Fruit fly (Drosophila melanogaster) whole organism, wandering third instar larva: ENCODE measurements around the gene CG17751.

Source experiments
- Abd-B ChIP-seq: fragments of >200 bp; optimal IDR thresholded peaks from 2 replicates; lab custom pipeline; 2017; ENCODE audit warnings: missing biosample characterization, missing genetic modification characterization
- CG9705 ChIP-seq: fragments of 200-800 bp; sonication (Bioruptor generic); optimal IDR thresholded peaks from 2 replicates; lab custom pipeline; 2018; ENCODE audit warnings: missing biosample characterization, mild to moderate bottlenecking, missing genetic modification characterization
- CrebA ChIP-seq: fragments of 200-800 bp; sonication (Bioruptor generic); optimal IDR thresholded peaks from 2 replicates; lab custom pipeline; 2016; ENCODE audit warnings: missing biosample characterization, mild to moderate bottlenecking, missing genetic modification characterization, borderline replicate concordance
- Dfd ChIP-seq: fragments of >200 bp; optimal IDR thresholded peaks from 2 replicates; lab custom pipeline; 2017; ENCODE audit warnings: missing biosample characterization, missing genetic modification characterization
- Dif ChIP-seq: fragments of 200-275, 200-300 bp; sonication (Bioruptor generic); optimal IDR thresholded peaks from 2 replicates; lab custom pipeline; 2018; ENCODE audit warnings: missing biosample characterization, missing genetic modification characterization; ENCODE audit not compliant: partially characterized antibody
- HLH106 ChIP-seq: fragments of 200-800 bp; optimal IDR thresholded peaks from 3 replicates; lab custom pipeline; 2019; ENCODE audit warnings: missing biosample characterization, mild to moderate bottlenecking, missing genetic modification characterization, moderate library complexity
- Hr78 ChIP-seq: fragments of >200 bp; optimal IDR thresholded peaks from 2 replicates; lab custom pipeline; 2017; ENCODE audit warnings: missing biosample characterization, missing genetic modification characterization
- Hr83 ChIP-seq: fragments of 200-300 bp; sonication (Bioruptor generic); optimal IDR thresholded peaks from 2 replicates; lab custom pipeline; 2016; ENCODE audit warnings: missing biosample characterization, mild to moderate bottlenecking, missing genetic modification characterization, moderate library complexity; ENCODE audit not compliant: poor library complexity, severe bottlenecking
- Jra ChIP-seq: sonication (Bioruptor generic); optimal IDR thresholded peaks from 2 replicates; lab custom pipeline; 2016; ENCODE audit warnings: missing biosample characterization, missing genetic modification characterization
- Myc ChIP-seq: fragments of >200 bp; optimal IDR thresholded peaks from 2 replicates; lab custom pipeline; 2017
- N ChIP-seq: fragments of >200 bp; optimal IDR thresholded peaks from 2 replicates; lab custom pipeline; 2018; ENCODE audit warnings: missing biosample characterization, missing external identifiers, missing genetic modification characterization
- OdsH ChIP-seq: fragments of 200-800 bp; sonication (Bioruptor generic); optimal IDR thresholded peaks from 2 replicates; lab custom pipeline; 2016; ENCODE audit warnings: missing biosample characterization, mild to moderate bottlenecking, missing genetic modification characterization
- Rel ChIP-seq, 2 experiments: fragments of 200-800 bp; sonication (Bioruptor generic) in 1 of 2; optimal IDR thresholded peaks; 2 replicates in 1 of 2; 3 replicates in 1 of 2; lab custom pipeline; 2016 to 2019; ENCODE audit warnings: mild to moderate bottlenecking in 2 of 2, missing biosample characterization in 2 of 2, missing genetic modification characterization in 2 of 2, moderate library complexity in 1 of 2
- Sp1 ChIP-seq: fragments of 200-800 bp; sonication (Bioruptor generic); optimal IDR thresholded peaks from 3 replicates; lab custom pipeline; 2019; ENCODE audit warnings: missing biosample characterization, mild to moderate bottlenecking, missing genetic modification characterization, moderate library complexity
- Vsx2 ChIP-seq: fragments of 200-300, 225-300 bp; sonication (Bioruptor generic); optimal IDR thresholded peaks from 2 replicates; lab custom pipeline; 2018; ENCODE audit warnings: missing biosample characterization, missing genetic modification characterization; ENCODE audit not compliant: partially characterized antibody
- br ChIP-seq: fragments of 200-800 bp; sonication (Bioruptor generic); optimal IDR thresholded peaks from 2 replicates; lab custom pipeline; 2016; ENCODE audit warnings: missing biosample characterization, missing genetic modification characterization
- brk ChIP-seq: fragments of 200-800 bp; sonication (Bioruptor generic); optimal IDR thresholded peaks from 2 replicates; lab custom pipeline; 2016; ENCODE audit warnings: missing biosample characterization, mild to moderate bottlenecking, missing genetic modification characterization
- dl ChIP-seq, 2 experiments: fragments of 175-275, 200-275 bp in 1 of 2; fragments of 200-275 bp in 1 of 2; sonication (Bioruptor generic); optimal IDR thresholded peaks; lab custom pipeline; 2018; ENCODE audit warnings: mild to moderate bottlenecking in 2 of 2, missing biosample characterization in 2 of 2, missing genetic modification characterization in 2 of 2, moderate library complexity in 2 of 2; ENCODE audit not compliant: partially characterized antibody in 2 of 2, insufficient read depth in 1 of 2
- dmrt93B ChIP-seq: fragments of 200-800 bp; sonication (Bioruptor generic); optimal IDR thresholded peaks from 2 replicates; lab custom pipeline; 2018; ENCODE audit warnings: missing biosample characterization, mild to moderate bottlenecking, missing genetic modification characterization
- dsf ChIP-seq: sonication (Bioruptor generic); optimal IDR thresholded peaks from 2 replicates; lab custom pipeline; 2016; ENCODE audit warnings: missing biosample characterization, missing genetic modification characterization, borderline replicate concordance
- ey ChIP-seq: fragments of 200-800 bp; sonication (Bioruptor generic); optimal IDR thresholded peaks from 2 replicates; lab custom pipeline; 2016; ENCODE audit warnings: missing biosample characterization, missing genetic modification characterization
- foxo ChIP-seq, 2 experiments: fragments of 200-800 bp; sonication (Bioruptor generic); optimal IDR thresholded peaks; 2 replicates in 1 of 2; 3 replicates in 1 of 2; lab custom pipeline; 2016 to 2017; ENCODE audit warnings: missing biosample characterization in 2 of 2, missing genetic modification characterization in 2 of 2
- fru ChIP-seq: fragments of 200-800 bp; sonication (Bioruptor generic); optimal IDR thresholded peaks from 3 replicates; lab custom pipeline; 2016; ENCODE audit warnings: missing biosample characterization, mild to moderate bottlenecking, missing genetic modification characterization
- h ChIP-seq: fragments of 200-800 bp; sonication (Bioruptor generic); optimal IDR thresholded peaks from 3 replicates; lab custom pipeline; 2016; ENCODE audit warnings: missing biosample characterization, mild to moderate bottlenecking, missing genetic modification characterization
- jim ChIP-seq: fragments of 175-275, 200-325 bp; sonication (Bioruptor generic); optimal IDR thresholded peaks from 2 replicates; lab custom pipeline; 2016; ENCODE audit warnings: missing biosample characterization, mild to moderate bottlenecking, missing genetic modification characterization
- lola ChIP-seq: fragments of >200 bp; optimal IDR thresholded peaks from 2 replicates; lab custom pipeline; 2017; ENCODE audit warnings: missing biosample characterization, missing genetic modification characterization
- pan ChIP-seq: fragments of >200 bp; optimal IDR thresholded peaks from 2 replicates; lab custom pipeline; 2017
- psq ChIP-seq: fragments of 200-800 bp; sonication (Bioruptor generic); optimal IDR thresholded peaks from 3 replicates; lab custom pipeline; 2017; ENCODE audit warnings: missing biosample characterization, mild to moderate bottlenecking, missing genetic modification characterization, moderate library complexity
- sage ChIP-seq: fragments of 200-800 bp; sonication (Bioruptor generic); optimal IDR thresholded peaks from 2 replicates; lab custom pipeline; 2016; ENCODE audit warnings: missing biosample characterization, mild to moderate bottlenecking, missing genetic modification characterization
- tai ChIP-seq: sonication (Bioruptor generic); optimal IDR thresholded peaks from 2 replicates; lab custom pipeline; 2016; ENCODE audit warnings: missing biosample characterization, missing genetic modification characterization
- usp ChIP-seq: fragments of >200 bp; optimal IDR thresholded peaks from 2 replicates; lab custom pipeline; 2017; ENCODE audit warnings: missing biosample characterization, missing genetic modification characterization
- woc ChIP-seq: sonication (Bioruptor generic); optimal IDR thresholded peaks from 2 replicates; lab custom pipeline; 2016; ENCODE audit warnings: missing biosample characterization, mild to moderate bottlenecking, missing genetic modification characterization

CG17751 gene

DNA sequence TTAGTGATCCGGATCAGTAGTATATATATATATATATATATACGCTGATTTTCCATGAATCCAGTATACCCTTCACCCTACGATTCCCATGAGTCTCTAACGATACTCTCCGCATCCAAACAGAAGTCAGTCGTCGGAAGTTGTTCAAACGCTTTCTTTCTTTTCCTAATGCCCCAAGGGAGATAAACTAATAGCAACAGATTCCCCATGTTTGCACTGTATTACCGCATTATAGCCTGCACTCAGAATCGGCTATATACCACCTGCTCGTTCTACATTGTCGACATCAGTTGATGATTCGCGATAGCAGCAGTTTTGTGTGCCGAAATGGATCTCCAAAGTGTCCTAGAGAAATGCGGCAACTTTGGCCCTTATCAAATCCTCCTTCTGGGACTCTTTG lies at the start of gene CG17751:
TSS of gene CG17751 (plus strand) at position 301 of the 400 bp plus-strand sequence.
- TF ChIP-seq HLH106 (tag; lab: Kevin White, UChicago), result no peak
- no peak for TF ChIP-seq woc (GFP tag; lab: Kevin White, UChicago)
- TF ChIP-seq foxo (GFP tag; optimal IDR thresholded peaks at IDR 0.05; lab: Kevin White, UChicago), result no peak
- no peak for TF ChIP-seq N (GFP tag; lab: Kevin White, UChicago)
- TF ChIP-seq lola (GFP tag; lab: Kevin White, UChicago), result no peak
- no peak for TF ChIP-seq OdsH (GFP tag; lab: Kevin White, UChicago)
- no peak for TF ChIP-seq br (GFP tag; lab: Kevin White, UChicago)
- no peak for TF ChIP-seq brk (GFP tag; lab: Kevin White, UChicago)
- no peak for TF ChIP-seq Hr83 (GFP tag; lab: Kevin White, UChicago)
- no peak for TF ChIP-seq Myc (lab: Kevin White, UChicago)
- no peak for TF ChIP-seq CrebA
- no peak for TF ChIP-seq ey (GFP tag; lab: Kevin White, UChicago)
- no peak for TF ChIP-seq Hr78 (GFP tag; lab: Kevin White, UChicago)
- no peak for TF ChIP-seq Jra
- TF ChIP-seq, all 38 proteins: peak for 0

DNA sequence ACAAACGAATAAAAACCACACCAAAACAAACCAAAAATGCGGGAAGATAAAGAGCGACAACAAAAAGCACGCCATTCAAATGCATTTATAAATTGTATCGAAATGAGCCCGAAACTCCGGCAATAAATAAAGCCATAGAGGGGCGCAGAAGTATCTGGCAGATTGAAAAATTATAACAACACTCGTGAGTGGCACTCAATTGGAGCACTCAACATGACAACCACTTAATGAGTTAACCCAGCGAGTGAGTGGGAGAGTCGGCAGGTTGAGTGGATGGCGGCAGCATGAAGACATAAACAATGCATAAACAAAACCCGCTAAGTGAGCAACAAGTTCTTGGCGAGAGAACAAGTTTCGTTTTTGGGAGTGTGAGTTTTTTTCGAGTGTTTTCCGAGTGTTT lies 38.3 kb upstream of the CG17751 start:
- TF ChIP-seq dl (GFP tag; optimal IDR thresholded peaks at IDR 0.05; lab: Kevin White, UChicago; ENCODE audit: insufficient read depth in 1 of 2, partially characterized antibody in 2 of 2), result peak in 1 of 2 experiments; percentile 4
- TF ChIP-seq N (GFP tag; lab: Kevin White, UChicago), result no peak
- TF ChIP-seq woc (GFP tag; lab: Kevin White, UChicago), result peak; percentile 10
- peak; percentile 43 for TF ChIP-seq Rel (GFP tag; optimal IDR thresholded peaks at IDR 0.05; lab: Kevin White, UChicago)
- TF ChIP-seq Rel (tag; optimal IDR thresholded peaks at IDR 0.05; lab: Kevin White, UChicago), result peak; percentile 39
- TF ChIP-seq ey (GFP tag; lab: Kevin White, UChicago), result no peak
- no peak for TF ChIP-seq Hr83 (GFP tag; lab: Kevin White, UChicago)
- no peak for TF ChIP-seq h (GFP tag; lab: Kevin White, UChicago)
- TF ChIP-seq dmrt93B (GFP tag; lab: Kevin White, UChicago), result no peak
- TF ChIP-seq brk (GFP tag; lab: Kevin White, UChicago), result peak; percentile 62
- TF ChIP-seq Sp1, result peak; percentile 36
- peak; percentile 67 for TF ChIP-seq psq (GFP tag; lab: Kevin White, UChicago)
- TF ChIP-seq Dif, result peak; percentile 18
- no peak for TF ChIP-seq usp (GFP tag; lab: Kevin White, UChicago)
- TF ChIP-seq lola (GFP tag; lab: Kevin White, UChicago), result no peak
- TF ChIP-seq Myc (lab: Kevin White, UChicago), result no peak
- TF ChIP-seq Abd-B (GFP tag; lab: Kevin White, UChicago), result no peak
- no peak for TF ChIP-seq sage (GFP tag; lab: Kevin White, UChicago)
- TF ChIP-seq Dfd (GFP tag; lab: Kevin White, UChicago), result no peak
- no peak for TF ChIP-seq foxo (GFP tag; optimal IDR thresholded peaks at IDR 0.05; lab: Kevin White, UChicago)
- no peak for TF ChIP-seq CG9705
- TF ChIP-seq CrebA, result peak; percentile 75
- no peak for TF ChIP-seq jim (GFP tag; lab: Kevin White, UChicago)
- TF ChIP-seq dsf (GFP tag; lab: Kevin White, UChicago), result no peak
- peak; percentile 46 for TF ChIP-seq tai

DNA sequence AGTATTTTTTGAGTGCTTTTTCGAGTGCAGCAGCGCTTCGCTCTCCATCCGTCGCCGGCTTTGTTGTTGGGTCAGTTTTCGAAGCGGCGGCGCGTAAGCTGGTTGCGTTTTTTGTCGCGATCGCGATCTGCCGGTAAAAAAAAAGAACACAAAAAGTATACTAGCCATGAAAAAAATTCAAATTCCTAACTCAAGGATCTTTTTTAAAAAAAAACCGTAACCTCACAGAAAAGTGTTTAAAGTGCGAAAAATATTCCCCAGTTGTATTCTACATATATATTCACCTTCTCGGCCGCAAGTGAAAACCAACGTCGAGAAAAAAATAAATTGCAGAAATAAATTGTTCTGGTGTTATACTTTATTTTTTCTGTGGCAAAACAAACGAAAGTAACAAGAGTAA lies 37.9 kb upstream of the CG17751 start:
- TF ChIP-seq jim (GFP tag; lab: Kevin White, UChicago) (peak; percentile 69), Vsx2 (GFP tag; lab: Kevin White, UChicago) (peak; percentile 17), Abd-B (GFP tag; lab: Kevin White, UChicago) (no peak)

DNA sequence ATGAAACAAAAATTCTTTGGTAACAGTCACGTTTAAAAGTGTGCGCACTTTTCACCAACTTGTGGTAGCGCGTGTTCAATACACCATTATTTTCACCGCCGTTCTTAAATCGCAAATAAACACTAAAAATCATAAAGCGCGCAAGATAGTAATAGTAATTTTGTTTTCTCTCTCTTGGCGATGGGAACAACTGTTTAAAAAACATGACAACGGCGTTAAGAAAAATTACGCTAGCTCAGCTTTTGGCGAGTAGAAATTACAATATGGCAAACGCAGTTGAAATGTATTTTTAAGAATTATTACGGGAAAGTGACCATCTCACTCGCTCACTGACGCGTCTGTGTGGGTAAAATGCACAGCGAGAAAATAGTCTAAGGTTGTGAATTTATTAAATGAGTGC lies 37.4 kb upstream of the CG17751 start:
- TF ChIP-seq HLH106 (tag; lab: Kevin White, UChicago), result no peak
- TF ChIP-seq OdsH (GFP tag; lab: Kevin White, UChicago), result no peak
- no peak for TF ChIP-seq woc (GFP tag; lab: Kevin White, UChicago)
- no peak for TF ChIP-seq CG9705
- TF ChIP-seq Hr83 (GFP tag; lab: Kevin White, UChicago), result no peak

DNA sequence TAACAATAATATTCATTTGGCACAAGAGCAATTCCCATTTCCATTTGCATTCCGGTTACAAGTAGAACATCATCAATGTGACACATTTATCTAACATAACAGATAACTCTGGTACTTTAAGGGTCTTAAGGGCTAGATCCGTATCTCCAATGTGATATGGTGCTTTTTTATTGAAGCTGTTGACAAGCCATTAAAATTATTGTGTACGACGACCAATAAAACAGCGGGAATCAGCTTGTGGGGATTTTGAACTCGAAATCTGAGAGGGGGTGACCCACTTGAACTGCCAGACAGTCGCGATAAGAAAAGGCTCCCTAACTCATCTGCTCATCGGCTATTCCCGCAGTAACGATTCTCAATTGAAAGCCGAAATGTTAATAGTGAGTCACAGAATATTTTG lies 35.9 kb upstream of the CG17751 start:
- peak; percentile 1 for TF ChIP-seq br (GFP tag; lab: Kevin White, UChicago)
- no peak for TF ChIP-seq pan (lab: Kevin White, UChicago)
- TF ChIP-seq h (GFP tag; lab: Kevin White, UChicago), result no peak
- no peak for TF ChIP-seq Rel (GFP tag; optimal IDR thresholded peaks at IDR 0.05; lab: Kevin White, UChicago)
- peak; percentile 75 for TF ChIP-seq Rel (tag; optimal IDR thresholded peaks at IDR 0.05; lab: Kevin White, UChicago)
- no peak for TF ChIP-seq N (GFP tag; lab: Kevin White, UChicago)
- TF ChIP-seq dmrt93B (GFP tag; lab: Kevin White, UChicago), result no peak
- no peak for TF ChIP-seq sage (GFP tag; lab: Kevin White, UChicago)
- no peak for TF ChIP-seq jim (GFP tag; lab: Kevin White, UChicago)
- no peak for TF ChIP-seq tai
- TF ChIP-seq fru (GFP tag; lab: Kevin White, UChicago), result no peak
- TF ChIP-seq Hr78 (GFP tag; lab: Kevin White, UChicago), result no peak
- TF ChIP-seq dl (GFP tag; optimal IDR thresholded peaks at IDR 0.05; lab: Kevin White, UChicago; ENCODE audit: insufficient read depth in 1 of 2, partially characterized antibody in 2 of 2), result no peak
- no peak for TF ChIP-seq Hr83 (GFP tag; lab: Kevin White, UChicago)
- TF ChIP-seq psq (GFP tag; lab: Kevin White, UChicago), result no peak
- no peak for TF ChIP-seq Vsx2 (GFP tag; lab: Kevin White, UChicago)
